Fruit fly (Drosophila melanogaster) whole organism, embryonic: ENCODE measurements around the gene CG18131.

Experiments
- CG18476 ChIP-seq: fragments of 200-800 bp; sonication (Bioruptor generic); optimal IDR thresholded peaks from 2 replicates; lab custom pipeline; 2016; ENCODE audit warnings: missing biosample characterization, mild to moderate bottlenecking, missing genetic modification characterization
- Max ChIP-seq: fragments of 200-800 bp; sonication (Bioruptor generic); optimal IDR thresholded peaks from 2 replicates; lab custom pipeline; 2016; ENCODE audit warnings: missing biosample characterization, mild to moderate bottlenecking, missing genetic modification characterization
- Oli ChIP-seq: fragments of 200-800 bp; sonication (Bioruptor generic); optimal IDR thresholded peaks from 2 replicates; lab custom pipeline; 2018; ENCODE audit warnings: missing biosample characterization, mild to moderate bottlenecking, missing genetic modification characterization, moderate library complexity
- Opbp ChIP-seq: fragments of 200-800 bp; sonication (Bioruptor generic); IDR thresholded peaks from 3 replicates; pipeline ENCODE4 v1.3.6; 2022; ENCODE audit warnings: missing biosample characterization, missing genetic modification characterization; ENCODE audit not compliant: partially characterized antibody
- chn ChIP-seq: fragments of 200-800 bp; sonication (Bioruptor generic); optimal IDR thresholded peaks from 2 replicates; lab custom pipeline; 2016; ENCODE audit warnings: missing biosample characterization, missing genetic modification characterization
- gcm ChIP-seq: fragments of 200-800 bp; sonication (Bioruptor generic); optimal IDR thresholded peaks from 2 replicates; lab custom pipeline; 2019; ENCODE audit warnings: missing biosample characterization, mild to moderate bottlenecking, missing genetic modification characterization, moderate library complexity
- hkb ChIP-seq, 2 experiments: fragments of 200-800 bp in 1 of 2; fragments of >200 bp in 1 of 2; sonication (Bioruptor generic) in 1 of 2; IDR thresholded peaks in 1 of 2; optimal IDR thresholded peaks in 1 of 2; 2 replicates each; pipeline versions ENCODE4 v1.3.6 to Lab custom; 2017 to 2022; ENCODE audit warnings: missing biosample characterization in 1 of 2, missing genetic modification characterization in 1 of 2
- prd ChIP-seq, 3 experiments: fragments of >200 bp in 2 of 3; fragments of 200-800 bp in 1 of 3; sonication (Bioruptor generic) in 1 of 3; optimal IDR thresholded peaks in 2 of 3; IDR thresholded peaks in 1 of 3; 2 replicates in 2 of 3; 3 replicates in 1 of 3; pipeline versions ENCODE4 v1.3.6 to Lab custom; 2017 to 2022; ENCODE audit warnings: missing biosample characterization in 1 of 3, missing genetic modification characterization in 1 of 3
- sens ChIP-seq: fragments of 200-800 bp; sonication (Bioruptor generic); peaks from one replicate; lab custom pipeline; 2016; ENCODE audit warnings: missing biosample characterization, missing genetic modification characterization

CG18131 gene

DNA sequence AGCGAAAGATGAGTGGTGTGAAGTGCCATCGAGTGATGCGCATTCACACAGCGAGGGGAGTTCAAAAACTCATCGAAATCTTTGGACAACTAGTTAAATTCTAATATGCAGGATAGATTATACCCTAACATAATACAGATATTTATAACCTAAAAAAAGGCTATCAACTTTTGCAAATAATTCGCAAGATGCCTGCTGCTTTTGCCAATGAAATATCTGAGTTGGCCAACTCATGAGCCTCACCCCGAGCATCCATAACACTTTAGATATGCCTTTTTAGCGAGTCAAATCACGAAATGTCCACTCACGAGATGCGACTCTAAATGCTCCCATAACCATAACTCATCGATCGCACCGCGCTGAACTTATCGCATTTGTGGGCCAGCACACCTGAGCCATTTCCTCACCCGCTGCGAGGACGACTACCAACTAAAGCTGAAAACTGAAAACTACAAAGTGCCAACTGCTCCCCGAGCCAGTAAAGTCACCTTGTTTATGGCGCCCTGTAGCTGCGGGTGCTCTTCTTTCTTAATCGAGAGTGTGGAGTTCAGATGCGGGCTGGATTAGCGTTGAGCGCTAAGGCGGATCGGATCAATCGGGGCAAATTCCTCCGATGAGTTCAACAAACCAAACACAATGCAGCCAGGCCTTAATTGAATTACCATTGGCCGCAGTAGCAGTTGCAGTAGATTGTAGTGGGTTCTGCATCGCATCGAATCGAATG, 50.5 kb downstream of the CG18131 start:
- TF ChIP-seq chn (GFP tag; lab: Kevin White, UChicago) (peak; percentile 9), gcm (GFP tag; lab: Kevin White, UChicago) (peak; percentile 94), CG18476 (GFP tag; lab: Kevin White, UChicago) (peak; percentile 73), Oli (tag; lab: Kevin White, UChicago) (peak; percentile 5), prd (optimal IDR thresholded peaks at IDR 0.05; lab: Kevin White, UChicago) (no peak), prd (GFP tag; IDR thresholded peaks at IDR 0.05; lab: Robert Waterston, UW) (0 out of 3 replicates have a peak, but pooled peaks have one; percentile 26), Max (GFP tag; lab: Kevin White, UChicago) (no peak), Opbp (no peak), hkb (optimal IDR thresholded peaks at IDR 0.05; lab: Kevin White, UChicago) (peak; percentile 87), hkb (GFP tag; IDR thresholded peaks at IDR 0.05; lab: Robert Waterston, UW) (no peak), sens (peak; percentile 63)
